Worm (Caenorhabditis elegans): ENCODE data around the gene clec-121.
A peak's percentile ranks its signal among the peaks of the same experiment; 100 is the strongest.

The clec-121 gene

ce11 chrII:3060782-3061181 is 41.3 kb upstream of the clec-121 start, which contains the start of gene Y25C1A.6:
Y25C1A.6 (plus strand) TSS chrII:3061082.
- TF ChIP-seq R02D3.7 (tag; optimal IDR thresholded peaks at IDR 0.05) (no peak), elt-1 (tag; optimal IDR thresholded peaks at IDR 0.05) (no peak), mbf-1 (tag; optimal IDR thresholded peaks at IDR 0.05) (no peak), nhr-77 (tag; optimal IDR thresholded peaks at IDR 0.05) (no peak), ceh-16 (tag; optimal IDR thresholded peaks at IDR 0.05) (no peak), dmd-4 (tag; optimal IDR thresholded peaks at IDR 0.05) (no peak), sma-3 (GFP tag; optimal IDR thresholded peaks at IDR 0.05) (no peak), nhr-25 (tag; optimal IDR thresholded peaks at IDR 0.05) (no peak), crh-2 (tag; optimal IDR thresholded peaks at IDR 0.05) (no peak), F13H6.1 (tag; optimal IDR thresholded peaks at IDR 0.05) (no peak), nhr-21 (tag; optimal IDR thresholded peaks at IDR 0.05) (no peak), aly-2 (tag; optimal IDR thresholded peaks at IDR 0.05) (no peak)

ce11 chrII:3061605-3062004 is 40.5 kb upstream of the clec-121 start:
- no peak for TF ChIP-seq unc-62 (GFP tag; optimal IDR thresholded peaks at IDR 0.05)
- no peak for TF ChIP-seq C34F6.9 (tag; optimal IDR thresholded peaks at IDR 0.05)
- TF ChIP-seq nhr-25 (tag; optimal IDR thresholded peaks at IDR 0.05) = no peak

ce11 chrII:3062222-3062621 is 39.9 kb upstream of the clec-121 start:
- no peak for TF ChIP-seq nhr-23 (tag; optimal IDR thresholded peaks at IDR 0.05)
- TF ChIP-seq dmd-4 (tag; optimal IDR thresholded peaks at IDR 0.05) = no peak
- TF ChIP-seq lsy-2 (tag; optimal IDR thresholded peaks at IDR 0.05) = peak in 1 of 2 experiments; percentile 42
- TF ChIP-seq nhr-25 (tag; optimal IDR thresholded peaks at IDR 0.05) = no peak
- no peak for TF ChIP-seq ceh-82 (tag; optimal IDR thresholded peaks at IDR 0.05)
- TF ChIP-seq C34F6.9 (tag; optimal IDR thresholded peaks at IDR 0.05) = no peak
- peak; percentile 45 for TF ChIP-seq sma-3 (GFP tag; optimal IDR thresholded peaks at IDR 0.05)
- TF ChIP-seq nhr-129 (tag; optimal IDR thresholded peaks at IDR 0.05) = no peak
- no peak for TF ChIP-seq ztf-11 (tag; optimal IDR thresholded peaks at IDR 0.05)
- TF ChIP-seq ceh-16 (tag; optimal IDR thresholded peaks at IDR 0.05) = no peak
- TF ChIP-seq mdl-1 (tag; optimal IDR thresholded peaks at IDR 0.05) = no peak
- peak; percentile 71 for TF ChIP-seq crh-2 (tag; optimal IDR thresholded peaks at IDR 0.05)
- TF ChIP-seq gmeb-1 (tag; optimal IDR thresholded peaks at IDR 0.05) = peak; percentile 3
- no peak for TF ChIP-seq Y55F3AM.14 (GFP tag; optimal IDR thresholded peaks at IDR 0.05)
- TF ChIP-seq nhr-77 (tag; optimal IDR thresholded peaks at IDR 0.05) = no peak
- TF ChIP-seq unc-62 (GFP tag; optimal IDR thresholded peaks at IDR 0.05) = no peak
- TF ChIP-seq lin-11 (tag; optimal IDR thresholded peaks at IDR 0.05) = no peak
- no peak for TF ChIP-seq nhr-11 (tag; optimal IDR thresholded peaks at IDR 0.05)
- no peak for TF ChIP-seq blmp-1 (tag; optimal IDR thresholded peaks at IDR 0.05; ENCODE audit: insufficient read depth)
- no peak for TF ChIP-seq alr-1 (tag; optimal IDR thresholded peaks at IDR 0.05)
- TF ChIP-seq fos-1 (tag; optimal IDR thresholded peaks at IDR 0.05) = peak; percentile 8

DNA sequence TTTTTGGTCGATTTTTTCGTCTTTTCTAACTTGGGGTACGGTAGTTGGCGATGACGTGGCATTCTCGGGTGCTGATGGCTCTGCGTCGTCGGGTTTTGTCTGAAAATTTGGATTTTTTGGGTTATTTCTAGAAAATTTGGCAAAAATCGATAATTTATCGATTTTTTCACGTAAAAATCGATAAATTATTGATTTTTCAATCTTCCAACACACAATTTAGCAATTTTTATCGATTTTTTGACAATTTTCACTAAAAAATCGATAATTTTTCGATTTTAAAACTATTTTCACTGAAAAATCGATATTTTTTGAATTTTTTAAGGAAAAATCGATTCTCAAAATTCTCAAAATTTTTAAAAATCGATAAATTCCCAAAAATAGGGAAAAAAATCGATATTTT is 39.2 kb upstream of the clec-121 start:
- no peak for TF ChIP-seq zag-1 (tag; optimal IDR thresholded peaks at IDR 0.05)
- no peak for TF ChIP-seq Y55F3AM.14 (GFP tag; optimal IDR thresholded peaks at IDR 0.05)
- TF ChIP-seq egl-27 (tag; optimal IDR thresholded peaks at IDR 0.05) = no peak
- no peak for TF ChIP-seq nhr-25 (tag; optimal IDR thresholded peaks at IDR 0.05)
- no peak for TF ChIP-seq unc-55 (GFP tag; optimal IDR thresholded peaks at IDR 0.05)
- no peak for TF ChIP-seq ztf-4 (tag; optimal IDR thresholded peaks at IDR 0.05)
- no peak for TF ChIP-seq nhr-6 (tag; optimal IDR thresholded peaks at IDR 0.05)
- TF ChIP-seq nhr-10 (tag; optimal IDR thresholded peaks at IDR 0.05) = no peak
- TF ChIP-seq nhr-237 (tag; optimal IDR thresholded peaks at IDR 0.05) = no peak
- no peak for TF ChIP-seq ceh-16 (tag; optimal IDR thresholded peaks at IDR 0.05)
- no peak for TF ChIP-seq sma-3 (GFP tag; optimal IDR thresholded peaks at IDR 0.05)
- TF ChIP-seq mab-5 (tag; optimal IDR thresholded peaks at IDR 0.05) = no peak
- TF ChIP-seq F13H6.1 (tag; optimal IDR thresholded peaks at IDR 0.05) = no peak
- TF ChIP-seq sma-9 (GFP tag; optimal IDR thresholded peaks at IDR 0.05) = no peak
- TF ChIP-seq sma-9 (tag; optimal IDR thresholded peaks at IDR 0.05) = no peak
- no peak for TF ChIP-seq dmd-4 (tag; optimal IDR thresholded peaks at IDR 0.05)
- TF ChIP-seq snpc-4 (tag; optimal IDR thresholded peaks at IDR 0.05) = no peak
- no peak for TF ChIP-seq nhr-129 (tag; optimal IDR thresholded peaks at IDR 0.05)
- TF ChIP-seq mdl-1 (tag; optimal IDR thresholded peaks at IDR 0.05) = no peak
- TF ChIP-seq mbf-1 (tag; optimal IDR thresholded peaks at IDR 0.05) = no peak
- TF ChIP-seq nhr-77 (tag; optimal IDR thresholded peaks at IDR 0.05) = no peak

All from whole organism, L2 larva.